Worm (Caenorhabditis elegans) whole organism, midembryonic: ENCODE data around the gene fipr-28.
"Not testable (repeated sequence)": the region's sequence is repeated elsewhere in the genome, so short reads cannot be mapped to it uniquely, and the experiment has no call there.

Experiments used
- T22C8.4 ChIP-seq: fragments of 200-800 bp; sonication (Bioruptor generic); IDR thresholded peaks from 2 replicates; pipeline ENCODE4 v1.3.6; 2022; ENCODE audit warnings: missing genetic modification characterization, missing compliant biosample characterization
- cog-1 ChIP-seq: sonication (generic microtip); optimal IDR thresholded peaks from 2 replicates; lab custom pipeline; 2016; ENCODE audit warnings: missing genetic modification characterization, missing compliant biosample characterization
- flt-1 ChIP-seq: fragments of 200-800 bp; sonication (Bioruptor generic); IDR thresholded peaks from 2 replicates; pipeline ENCODE4 v1.3.6; 2022; ENCODE audit warnings: missing genetic modification characterization, missing compliant biosample characterization
- klf-2 ChIP-seq: fragments of 200-800 bp; sonication (Bioruptor generic); conservative IDR thresholded peaks from 2 replicates; pipeline ENCODE4 v1.3.6; 2022; ENCODE audit warnings: missing genetic modification reagents, missing genetic modification characterization, missing compliant biosample characterization
- med-1 ChIP-seq: sonication (generic microtip); optimal IDR thresholded peaks from 2 replicates; lab custom pipeline; 2017; ENCODE audit warnings: missing genetic modification characterization, mild to moderate bottlenecking, missing compliant biosample characterization, antibody characterized with exemption, missing genetic modification reagents; ENCODE audit not compliant: insufficient read depth
- ref-1 ChIP-seq: fragments of 200-800 bp; sonication (Bioruptor generic); conservative IDR thresholded peaks from 2 replicates; pipeline ENCODE4 v1.3.6; 2022; ENCODE audit warnings: missing genetic modification reagents, missing genetic modification characterization, missing compliant biosample characterization
- tab-1 ChIP-seq: fragments of 200-800 bp; sonication (Bioruptor generic); IDR thresholded peaks from 2 replicates; pipeline ENCODE4 v1.3.6; 2022; ENCODE audit warnings: missing genetic modification characterization, missing compliant biosample characterization
- ztf-23 ChIP-seq: fragments of 200-800 bp; sonication (Bioruptor generic); IDR thresholded peaks from 2 replicates; pipeline ENCODE4 v1.3.6; 2022; ENCODE audit warnings: missing genetic modification reagents, missing genetic modification characterization, missing compliant biosample characterization
- ztf-29 ChIP-seq: fragments of 200-800 bp; sonication (Bioruptor generic); IDR thresholded peaks from 2 replicates; pipeline ENCODE4 v1.3.6; 2022; ENCODE audit warnings: missing genetic modification reagents, missing genetic modification characterization, missing compliant biosample characterization

Gene fipr-28

DNA sequence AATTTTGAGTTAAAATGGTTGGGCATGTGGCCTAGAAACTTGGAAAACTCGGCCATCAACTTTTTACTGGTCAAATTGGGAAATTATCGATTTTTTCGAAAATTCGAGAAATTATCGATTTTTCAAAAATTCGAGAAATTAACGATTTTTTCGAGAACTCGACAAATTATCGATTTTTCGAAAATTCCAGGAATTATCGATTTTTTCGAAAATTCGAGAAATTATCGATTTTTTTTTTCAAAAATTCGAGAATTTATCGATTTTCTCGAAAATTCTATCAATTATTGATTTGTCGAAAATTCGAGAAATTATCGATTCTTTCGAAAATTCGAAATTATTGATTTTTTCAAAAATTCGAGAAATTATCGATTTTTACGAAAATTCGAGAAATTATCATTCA is 16.0 kb downstream of the fipr-28 start:
- peak; percentile 97 for TF ChIP-seq T22C8.4 (GFP tag; lab: Robert Waterston, UW)
- no peak for TF ChIP-seq flt-1 (GFP tag; lab: Robert Waterston, UW)
- TF ChIP-seq cog-1 (tag; lab: Kevin White, UChicago), result no peak

DNA sequence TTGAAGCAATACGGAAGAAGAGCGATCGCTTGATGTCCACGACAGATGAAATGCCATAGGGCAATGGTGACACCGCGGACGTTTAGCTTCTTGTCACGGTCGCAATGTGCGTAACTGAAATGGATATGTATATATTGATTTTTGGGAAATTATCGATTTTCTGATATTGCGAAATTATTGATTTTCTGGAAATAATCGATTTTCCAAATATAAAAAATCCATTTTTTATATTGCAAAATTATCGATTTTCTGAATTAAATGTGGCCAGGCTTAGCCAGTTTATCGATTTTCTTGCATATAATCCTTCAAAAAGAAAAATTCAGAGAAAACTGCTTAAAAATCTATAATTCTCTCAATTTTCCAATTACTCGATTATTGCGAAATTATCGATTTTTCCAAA is 17.2 kb downstream of the fipr-28 start:
- peak; percentile 83 for TF ChIP-seq T22C8.4 (GFP tag; lab: Robert Waterston, UW)

DNA sequence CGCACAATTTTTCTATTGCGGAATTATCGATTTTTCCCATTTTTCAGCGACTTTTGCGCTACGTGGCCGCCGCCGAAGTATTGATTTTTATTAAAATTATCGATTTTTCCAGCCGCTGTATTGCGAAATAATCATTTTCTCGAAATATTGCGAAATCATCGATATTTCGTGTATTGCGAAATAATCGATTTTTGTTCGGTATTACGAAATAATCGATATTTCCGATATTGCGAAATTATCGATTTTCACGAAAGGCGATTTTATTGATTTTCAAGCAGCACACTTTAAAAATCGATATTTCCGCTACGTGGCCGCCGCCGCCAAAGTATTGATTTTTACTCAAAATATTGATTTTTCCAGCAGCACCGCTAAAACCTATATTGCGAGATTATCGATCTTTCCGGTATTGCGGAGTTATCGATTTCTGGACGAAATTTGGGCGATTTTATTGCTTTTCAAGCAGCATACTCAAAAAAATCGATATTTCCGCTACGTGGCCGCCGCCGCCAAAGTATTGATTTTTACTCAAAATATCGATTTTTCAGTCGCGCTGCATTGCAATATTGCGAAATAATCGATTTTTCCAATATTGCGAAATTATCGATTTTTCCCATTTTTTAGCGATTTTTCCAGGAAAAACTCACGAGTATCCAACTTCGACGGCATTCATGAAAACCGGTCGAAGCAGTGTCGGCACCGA is 17.9 kb downstream of the fipr-28 start:
- TF ChIP-seq tab-1 (GFP tag; lab: Robert Waterston, UW) (no peak), T22C8.4 (GFP tag; lab: Robert Waterston, UW) (peak; percentile 85)

DNA sequence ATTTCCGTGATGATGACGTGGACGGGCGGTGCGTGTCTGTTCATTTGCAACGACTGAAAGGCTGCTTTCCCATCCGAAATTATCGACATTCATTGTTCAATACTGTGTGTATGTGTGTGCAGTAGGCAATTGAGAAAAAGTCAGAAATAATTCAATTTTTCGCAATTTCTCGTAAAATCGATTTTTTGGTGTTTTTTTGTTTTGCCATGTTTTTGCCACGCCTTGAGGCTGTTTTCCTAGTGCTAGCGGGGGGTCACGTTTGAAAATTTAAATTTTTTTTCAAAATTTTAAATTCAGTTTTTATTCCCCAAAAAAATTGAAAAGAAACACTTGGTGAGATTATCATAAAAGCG is 18.4 kb downstream of the fipr-28 start, which contains the start of gene Y51H4A.13:
Gene Y51H4A.13, minus strand, starts transcription at position 182 of the 353 bp plus-strand sequence.
- not testable (repeated sequence) for TF ChIP-seq tab-1 (GFP tag; lab: Robert Waterston, UW); ztf-23; med-1

DNA sequence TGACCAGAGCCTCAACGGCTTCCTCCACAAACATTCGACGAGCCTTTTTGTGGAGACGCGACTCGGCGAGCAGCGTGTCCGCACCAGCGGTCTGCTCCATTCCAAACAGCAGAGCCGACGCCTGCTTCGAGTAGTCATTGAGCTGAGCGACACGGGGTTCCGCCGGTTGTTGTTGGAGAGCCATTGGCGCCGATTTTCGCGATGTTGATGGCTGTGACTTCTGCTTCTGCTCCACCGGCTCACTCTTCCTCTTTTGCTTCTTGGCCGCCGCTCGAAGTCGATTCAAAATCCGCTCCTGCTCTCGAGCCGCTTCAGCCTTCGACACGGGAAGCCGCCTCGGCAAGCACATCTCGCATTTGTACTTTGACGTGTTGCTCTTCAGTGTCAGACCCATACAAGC is 23.2 kb downstream of the fipr-28 start:
- 0 out of 2 replicates have a peak, but pooled peaks have one; percentile 12 for TF ChIP-seq flt-1 (GFP tag; lab: Robert Waterston, UW)

DNA sequence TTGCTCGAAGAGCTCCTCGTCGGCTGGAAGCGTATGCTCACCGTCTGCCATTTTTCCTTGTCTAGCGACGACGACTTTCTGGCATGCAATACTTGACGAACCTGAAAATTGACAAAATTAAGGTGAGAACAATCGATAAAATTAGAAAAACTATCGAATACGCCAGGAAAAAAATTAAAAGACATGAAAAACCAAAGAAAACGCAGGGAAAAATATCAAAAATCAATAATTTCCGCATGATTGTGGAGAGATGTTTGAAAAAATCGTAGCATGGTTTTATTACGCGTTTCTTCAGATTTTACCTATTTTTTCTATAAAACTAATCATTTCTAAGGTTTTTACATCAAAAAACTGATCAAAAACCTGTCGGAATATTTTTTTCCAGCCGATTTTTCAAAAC is 28.0 kb downstream of the fipr-28 start, which contains the start of gene set-26:
Gene set-26, minus strand, starts transcription at position 101 of the 400 bp plus-strand sequence.
- TF ChIP-seq T22C8.4 (GFP tag; lab: Robert Waterston, UW), result 0 out of 2 replicates have a peak, but pooled peaks have one; percentile 23

DNA sequence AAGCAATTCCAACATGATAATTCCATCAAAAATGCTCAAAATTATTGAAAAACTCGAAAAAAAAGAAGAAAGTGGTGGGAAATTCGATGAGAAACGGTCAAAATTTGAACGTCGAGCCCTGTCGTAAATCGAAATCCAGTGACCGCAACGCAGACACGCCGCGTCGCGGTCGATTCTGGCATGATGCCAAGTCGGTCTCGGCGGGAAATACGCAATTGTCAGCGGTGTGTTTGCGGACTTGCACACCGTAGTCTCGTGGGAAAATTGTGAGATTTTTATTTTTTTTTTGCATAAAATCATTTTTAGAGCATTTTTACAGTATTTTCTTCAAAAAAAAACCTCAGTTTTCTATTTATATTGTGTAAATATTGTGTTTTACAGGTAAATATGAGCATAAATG is 28.5 kb downstream of the fipr-28 start, which contains the start of gene tsr-2:
Gene tsr-2, plus strand, starts transcription at position 382 of the 400 bp plus-strand sequence.
- TF ChIP-seq ztf-29 (no peak), cog-1 (tag; lab: Kevin White, UChicago) (peak; percentile 50), T22C8.4 (GFP tag; lab: Robert Waterston, UW) (0 out of 2 replicates have a peak, but pooled peaks have one; percentile 38), ztf-23 (0 out of 2 replicates have a peak, but pooled peaks have one; percentile 15)

DNA sequence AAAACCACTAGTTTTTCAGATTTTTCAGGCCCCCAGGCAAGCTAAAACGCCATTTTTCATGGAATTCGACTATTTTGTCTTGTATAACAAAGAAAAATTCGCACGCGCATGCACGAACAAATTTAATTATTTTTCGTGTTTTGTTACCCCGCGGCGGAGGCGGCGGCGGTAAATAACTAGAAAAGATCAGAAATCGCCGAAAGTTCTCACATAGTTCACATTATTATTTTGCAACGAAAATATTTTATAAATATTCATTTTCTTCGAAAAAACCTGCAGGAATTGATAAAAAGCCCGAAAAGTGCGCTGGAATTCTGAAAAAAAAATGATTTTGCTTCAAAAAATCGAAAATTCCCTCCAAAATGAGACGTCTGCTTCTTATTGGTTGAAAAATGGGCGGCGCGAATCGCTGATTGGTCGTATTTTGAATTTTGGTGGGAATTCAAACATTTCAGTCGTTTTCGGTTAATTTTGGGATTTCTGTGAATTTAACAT is 29.8 kb downstream of the fipr-28 start:
- no peak for TF ChIP-seq med-1
- TF ChIP-seq flt-1 (GFP tag; lab: Robert Waterston, UW), result no peak
- TF ChIP-seq ref-1 (GFP tag; lab: Robert Waterston, UW), result no peak
- TF ChIP-seq ztf-23, result no peak
- TF ChIP-seq cog-1 (tag; lab: Kevin White, UChicago), result no peak
- TF ChIP-seq tab-1 (GFP tag; lab: Robert Waterston, UW), result no peak
- TF ChIP-seq T22C8.4 (GFP tag; lab: Robert Waterston, UW), result no peak
- no peak for TF ChIP-seq ztf-29
- TF ChIP-seq klf-2 (GFP tag; lab: Robert Waterston, UW), result no peak

DNA sequence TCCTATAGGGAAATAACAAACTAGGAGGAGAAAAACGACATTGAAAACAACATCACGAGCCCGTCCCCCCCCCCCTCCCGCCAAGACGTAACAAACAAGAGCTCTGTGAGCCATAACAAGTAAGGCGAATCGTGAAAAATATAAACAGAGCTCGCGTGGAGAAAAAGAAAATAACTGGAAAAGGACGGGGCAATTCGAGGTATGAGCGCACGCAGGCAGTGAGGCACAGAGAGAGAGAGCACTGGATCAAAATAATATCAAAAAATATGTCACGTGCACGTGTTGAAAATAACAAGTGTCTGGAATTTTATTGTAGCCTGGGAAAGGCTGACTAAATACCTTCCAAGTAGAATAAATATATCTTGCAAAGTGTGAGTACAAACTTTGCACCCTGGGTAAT is 31.0 kb downstream of the fipr-28 start:
- TF ChIP-seq ref-1 (GFP tag; lab: Robert Waterston, UW) (no peak), T22C8.4 (GFP tag; lab: Robert Waterston, UW) (no peak), ztf-23 (no peak), ztf-29 (no peak), tab-1 (GFP tag; lab: Robert Waterston, UW) (no peak), flt-1 (GFP tag; lab: Robert Waterston, UW) (no peak), cog-1 (tag; lab: Kevin White, UChicago) (no peak), klf-2 (GFP tag; lab: Robert Waterston, UW) (no peak), med-1 (no peak)

DNA sequence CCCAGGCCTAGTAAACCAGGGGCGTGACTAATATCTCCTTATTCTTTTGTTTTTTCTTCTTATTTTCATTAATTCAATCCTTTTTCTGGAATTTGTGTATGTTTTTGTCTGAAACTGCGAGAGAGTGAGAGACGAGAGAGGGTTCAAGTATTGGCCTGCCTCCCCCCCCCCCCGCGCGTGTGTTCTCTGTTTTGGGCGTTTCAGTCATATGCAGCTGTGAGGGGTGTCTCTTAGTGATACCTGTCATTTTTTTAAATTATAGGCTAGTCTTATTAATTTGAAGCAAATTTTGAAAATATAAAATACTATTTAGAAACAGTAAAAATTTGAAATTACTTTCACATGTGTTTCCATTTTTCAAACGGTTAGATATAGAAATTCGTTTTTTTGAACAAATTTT is 31.7 kb downstream of the fipr-28 start:
- no peak for TF ChIP-seq ref-1 (GFP tag; lab: Robert Waterston, UW)
- no peak for TF ChIP-seq med-1
- no peak for TF ChIP-seq flt-1 (GFP tag; lab: Robert Waterston, UW)
- TF ChIP-seq T22C8.4 (GFP tag; lab: Robert Waterston, UW), result no peak
- TF ChIP-seq ztf-29, result no peak
- no peak for TF ChIP-seq tab-1 (GFP tag; lab: Robert Waterston, UW)
- TF ChIP-seq cog-1 (tag; lab: Kevin White, UChicago), result no peak
- no peak for TF ChIP-seq ztf-23
- no peak for TF ChIP-seq klf-2 (GFP tag; lab: Robert Waterston, UW)

DNA sequence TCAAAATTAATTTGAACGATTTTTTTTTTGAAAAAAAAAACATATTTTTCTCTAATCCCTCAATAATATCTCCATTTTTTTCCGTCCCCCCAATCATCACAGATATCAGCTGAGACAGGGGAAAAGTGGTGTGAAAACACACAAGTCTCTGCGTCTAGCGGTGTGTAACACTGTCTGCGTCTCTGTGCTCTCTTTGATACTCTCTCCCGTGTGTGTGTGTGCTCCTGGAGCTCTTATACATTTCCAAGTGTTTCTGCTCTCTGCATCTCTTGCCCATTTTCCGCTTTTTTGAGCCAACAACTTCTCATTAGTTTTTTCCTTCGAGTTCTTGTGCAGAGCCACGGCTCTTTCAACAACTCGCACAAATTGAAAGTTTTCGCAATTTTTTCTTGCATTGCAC is 35.8 kb downstream of the fipr-28 start:
- TF ChIP-seq klf-2 (GFP tag; lab: Robert Waterston, UW), result no peak
- TF ChIP-seq ztf-23, result no peak
- no peak for TF ChIP-seq T22C8.4 (GFP tag; lab: Robert Waterston, UW)
- TF ChIP-seq tab-1 (GFP tag; lab: Robert Waterston, UW), result no peak
- no peak for TF ChIP-seq med-1
- TF ChIP-seq ref-1 (GFP tag; lab: Robert Waterston, UW), result no peak
- TF ChIP-seq flt-1 (GFP tag; lab: Robert Waterston, UW), result no peak
- no peak for TF ChIP-seq ztf-29
- TF ChIP-seq cog-1 (tag; lab: Kevin White, UChicago), result no peak
